Fruit fly (Drosophila melanogaster) whole organism, prepupa: Measurements from ENCODE around the gene Nepl19.
A peak's percentile ranks its signal among the peaks of the same experiment; 100 is the strongest.

Experiments
- Blimp-1 ChIP-seq: fragments of 200-800 bp; sonication (Bioruptor generic); optimal IDR thresholded peaks from 3 replicates; lab custom pipeline; 2017; ENCODE audit warnings: missing biosample characterization, missing genetic modification characterization, mild to moderate bottlenecking, moderate library complexity, missing genetic modification reagents
- CG10631 ChIP-seq: fragments of 200-800 bp; sonication (Bioruptor generic); optimal IDR thresholded peaks from 2 replicates; lab custom pipeline; 2016; ENCODE audit warnings: missing biosample characterization, missing genetic modification characterization
- CG11294 ChIP-seq: fragments of 200-800 bp; sonication (Bioruptor generic); IDR thresholded peaks from 2 replicates; pipeline ENCODE4 v1.3.6; 2022; ENCODE audit warnings: missing biosample characterization, missing genetic modification characterization
- CG11762 ChIP-seq: fragments of 200-800 bp; sonication (Bioruptor generic); optimal IDR thresholded peaks from 3 replicates; lab custom pipeline; 2016; ENCODE audit warnings: missing biosample characterization, missing genetic modification characterization; ENCODE audit not compliant: insufficient read depth
- CG11902 ChIP-seq: fragments of 200-800 bp; sonication (Bioruptor generic); optimal IDR thresholded peaks from 3 replicates; lab custom pipeline; 2016; ENCODE audit warnings: missing biosample characterization, missing genetic modification characterization
- CG1621 ChIP-seq: fragments of 200-800 bp; sonication (Bioruptor generic); optimal IDR thresholded peaks from 3 replicates; lab custom pipeline; 2018; ENCODE audit warnings: missing biosample characterization, mild to moderate bottlenecking, missing genetic modification characterization
- CG3032 ChIP-seq: fragments of 200-800 bp; optimal IDR thresholded peaks from 2 replicates; lab custom pipeline; 2019; ENCODE audit warnings: missing biosample characterization, mild to moderate bottlenecking, missing genetic modification characterization, moderate library complexity
- CG32006 ChIP-seq: fragments of 200-800 bp; sonication (Bioruptor generic); optimal IDR thresholded peaks from 3 replicates; lab custom pipeline; 2017; ENCODE audit warnings: missing biosample characterization, mild to moderate bottlenecking, missing genetic modification characterization
- CG34406 ChIP-seq: fragments of 200-800 bp; sonication (Bioruptor generic); optimal IDR thresholded peaks from 3 replicates; lab custom pipeline; 2016; ENCODE audit warnings: missing biosample characterization, missing genetic modification characterization
- CG6276 ChIP-seq: fragments of 200-800 bp; sonication (Bioruptor generic); optimal IDR thresholded peaks from 2 replicates; lab custom pipeline; 2017; ENCODE audit warnings: missing biosample characterization, mild to moderate bottlenecking, missing genetic modification characterization
- CG6854 ChIP-seq: fragments of 200-800 bp; sonication (Bioruptor generic); optimal IDR thresholded peaks from 2 replicates; lab custom pipeline; 2017; ENCODE audit warnings: missing biosample characterization, mild to moderate bottlenecking, missing genetic modification characterization
- CG7368 ChIP-seq: fragments of 200-800 bp; sonication (Bioruptor generic); optimal IDR thresholded peaks from 3 replicates; lab custom pipeline; 2016; ENCODE audit warnings: missing biosample characterization, missing genetic modification characterization
- CG8119 ChIP-seq: fragments of 200-800 bp; sonication (Bioruptor generic); IDR thresholded peaks from 3 replicates; pipeline ENCODE4 v1.3.6; 2022; ENCODE audit warnings: missing biosample characterization, missing genetic modification characterization
- CG8319 ChIP-seq: fragments of 200-800 bp; sonication (Bioruptor generic); optimal IDR thresholded peaks from 3 replicates; lab custom pipeline; 2016; ENCODE audit warnings: missing biosample characterization, missing genetic modification characterization
- CG8632 ChIP-seq: fragments of 200-800 bp; sonication (Bioruptor generic); optimal IDR thresholded peaks from 3 replicates; lab custom pipeline; 2016; ENCODE audit warnings: missing biosample characterization, missing genetic modification characterization
- Eip75B ChIP-seq: fragments of 200-800 bp; sonication (Bioruptor generic); optimal IDR thresholded peaks from 3 replicates; lab custom pipeline; 2016; ENCODE audit warnings: missing biosample characterization, missing genetic modification characterization
- Eip78C ChIP-seq: fragments of 200-800 bp; sonication (Bioruptor generic); peaks from one replicate; lab custom pipeline; 2016; ENCODE audit warnings: missing biosample characterization, missing genetic modification characterization
- Ets21C ChIP-seq: fragments of 200-800 bp; sonication (Bioruptor generic); optimal IDR thresholded peaks from 3 replicates; lab custom pipeline; 2016; ENCODE audit warnings: missing biosample characterization, missing genetic modification characterization
- Gug ChIP-seq: fragments of 200-800 bp; sonication (Bioruptor generic); IDR thresholded peaks from 2 replicates; pipeline ENCODE4 v1.3.6; 2022; ENCODE audit warnings: missing biosample characterization, missing genetic modification characterization
- Hr38 ChIP-seq: sonication (Bioruptor generic); optimal IDR thresholded peaks from 2 replicates; lab custom pipeline; 2016; ENCODE audit warnings: missing biosample characterization, missing genetic modification characterization
- Hr39 ChIP-seq: fragments of 200-800 bp; sonication (Bioruptor generic); optimal IDR thresholded peaks from 2 replicates; lab custom pipeline; 2016; ENCODE audit warnings: missing biosample characterization, missing genetic modification characterization
- Hr4 ChIP-seq: fragments of 200-800 bp; sonication (Bioruptor generic); optimal IDR thresholded peaks from 3 replicates; lab custom pipeline; 2016; ENCODE audit warnings: missing biosample characterization, missing genetic modification characterization
- Met ChIP-seq: fragments of 200-800 bp; sonication (Bioruptor generic); optimal IDR thresholded peaks from 3 replicates; lab custom pipeline; 2016; ENCODE audit warnings: missing biosample characterization, missing genetic modification characterization
- OdsH ChIP-seq: fragments of 200-800 bp; sonication (Bioruptor generic); optimal IDR thresholded peaks from 3 replicates; lab custom pipeline; 2016; ENCODE audit warnings: missing biosample characterization, missing genetic modification characterization
- Smox ChIP-seq: fragments of 200-800 bp; sonication (Bioruptor generic); optimal IDR thresholded peaks from 3 replicates; lab custom pipeline; 2016; ENCODE audit warnings: missing biosample characterization, missing genetic modification characterization
- Sox102F ChIP-seq: fragments of 200-800 bp; sonication (Bioruptor generic); optimal IDR thresholded peaks from 2 replicates; lab custom pipeline; 2016; ENCODE audit warnings: missing biosample characterization, mild to moderate bottlenecking, missing genetic modification characterization
- Sox14 ChIP-seq: fragments of 200-800 bp; sonication (Bioruptor generic); optimal IDR thresholded peaks from 3 replicates; lab custom pipeline; 2016; ENCODE audit warnings: missing biosample characterization, missing genetic modification characterization
- Sox15 ChIP-seq: fragments of 200-800 bp; sonication (Bioruptor generic); optimal IDR thresholded peaks from 3 replicates; lab custom pipeline; 2016; ENCODE audit warnings: missing biosample characterization, missing genetic modification characterization
- acj6 ChIP-seq: fragments of 200-800 bp; sonication (Bioruptor generic); optimal IDR thresholded peaks from 3 replicates; lab custom pipeline; 2016; ENCODE audit warnings: missing biosample characterization, missing genetic modification characterization
- dsx ChIP-seq: fragments of 200-800 bp; optimal IDR thresholded peaks from 3 replicates; lab custom pipeline; 2019; ENCODE audit warnings: missing biosample characterization, mild to moderate bottlenecking, missing genetic modification characterization, moderate library complexity; ENCODE audit not compliant: poor library complexity, severe bottlenecking
- eg ChIP-seq: fragments of 200-800 bp; sonication (Bioruptor generic); IDR thresholded peaks from 3 replicates; pipeline ENCODE4 v1.3.6; 2022; ENCODE audit warnings: missing biosample characterization, missing genetic modification characterization
- fd59A ChIP-seq: fragments of 200-800 bp; sonication (Bioruptor generic); optimal IDR thresholded peaks from 2 replicates; lab custom pipeline; 2017; ENCODE audit warnings: missing biosample characterization, mild to moderate bottlenecking, missing genetic modification characterization, missing genetic modification reagents
- fd85E ChIP-seq: fragments of 200-800 bp; sonication (Bioruptor generic); optimal IDR thresholded peaks from 3 replicates; lab custom pipeline; 2016; ENCODE audit warnings: missing biosample characterization, missing genetic modification characterization
- spab ChIP-seq: fragments of 200-800 bp; sonication (Bioruptor generic); optimal IDR thresholded peaks from 2 replicates; lab custom pipeline; 2017; ENCODE audit warnings: missing biosample characterization, mild to moderate bottlenecking, missing genetic modification characterization, missing genetic modification reagents
- ss ChIP-seq, 2 experiments: fragments of 200-800 bp; sonication (Bioruptor generic); optimal IDR thresholded peaks; 2 replicates in 1 of 2; 3 replicates in 1 of 2; lab custom pipeline; 2017 to 2018; ENCODE audit warnings: mild to moderate bottlenecking in 2 of 2, missing biosample characterization in 2 of 2, missing genetic modification characterization in 2 of 2, moderate library complexity in 1 of 2
- svp ChIP-seq: fragments of 200-800 bp; sonication (Bioruptor generic); peaks from one replicate; lab custom pipeline; 2016; ENCODE audit warnings: missing biosample characterization, missing genetic modification characterization
- topi ChIP-seq: fragments of 200-800 bp; sonication (Bioruptor generic); optimal IDR thresholded peaks from 3 replicates; lab custom pipeline; 2016; ENCODE audit warnings: missing biosample characterization, missing genetic modification characterization

The Nepl19 gene

dm6 chr3R:28846877-28847529 lies 32.9 kb downstream of the Nepl19 start (continued):
- TF ChIP-seq fd59A (GFP tag; lab: Kevin White, UChicago) (peak; percentile 62), fd85E (no peak), CG3032 (peak; percentile 75), CG8119 (GFP tag; lab: Robert Waterston, UW) (peak; percentile 66), CG11294 (GFP tag; lab: Robert Waterston, UW) (0 out of 2 replicates have a peak, but pooled peaks have one; percentile 7), CG11902 (GFP tag; lab: Kevin White, UChicago) (peak; percentile 39), CG1621 (tag; lab: Kevin White, UChicago) (peak; percentile 73), Hr39 (GFP tag; lab: Kevin White, UChicago) (peak; percentile 22), acj6 (GFP tag; lab: Kevin White, UChicago) (peak; percentile 59), Ets21C (GFP tag; lab: Kevin White, UChicago) (peak; percentile 16), Sox15 (peak; percentile 30), dsx (GFP tag; lab: Kevin White, UChicago) (peak; percentile 67), CG7368 (GFP tag; lab: Kevin White, UChicago) (peak; percentile 58), Sox14 (GFP tag; lab: Kevin White, UChicago) (peak; percentile 64), Blimp-1 (peak; percentile 6), CG11762 (GFP tag; lab: Kevin White, UChicago) (peak; percentile 55), Sox102F (GFP tag; lab: Kevin White, UChicago) (peak; percentile 41), Eip78C (peak; percentile 88), topi (GFP tag; lab: Kevin White, UChicago) (peak; percentile 59), Met (peak; percentile 16), CG10631 (GFP tag; lab: Kevin White, UChicago) (peak; percentile 57), CG8632 (GFP tag; lab: Kevin White, UChicago) (peak; percentile 60), Hr38 (GFP tag; lab: Kevin White, UChicago) (no peak), CG6276 (peak; percentile 92), Eip75B (GFP tag; lab: Kevin White, UChicago) (peak; percentile 79), OdsH (GFP tag; lab: Kevin White, UChicago) (peak; percentile 72), eg (GFP tag; lab: Robert Waterston, UW) (peak; percentile 87), spab (GFP tag; lab: Kevin White, UChicago) (peak; percentile 82), Hr4 (GFP tag; lab: Kevin White, UChicago) (peak; percentile 64), Smox (GFP tag; lab: Kevin White, UChicago) (peak; percentile 3), ss (GFP tag; optimal IDR thresholded peaks at IDR 0.05; lab: Kevin White, UChicago) (peak; percentile 77 to 85)

dm6 chr3R:28845981-28846380 lies 33.9 kb downstream of the Nepl19 start:
- TF ChIP-seq OdsH (GFP tag; lab: Kevin White, UChicago), result no peak
- 0 out of 3 replicates have a peak, but pooled peaks have one; percentile 22 for TF ChIP-seq eg (GFP tag; lab: Robert Waterston, UW)
- TF ChIP-seq Gug (GFP tag; lab: Robert Waterston, UW), result no peak
- no peak for TF ChIP-seq Met
- no peak for TF ChIP-seq CG8319 (GFP tag; lab: Kevin White, UChicago)
- TF ChIP-seq topi (GFP tag; lab: Kevin White, UChicago), result no peak
- TF ChIP-seq Sox15, result no peak
- TF ChIP-seq CG34406 (GFP tag; lab: Kevin White, UChicago), result no peak
- TF ChIP-seq CG32006, result no peak
- peak; percentile 13 for TF ChIP-seq svp (GFP tag; lab: Kevin White, UChicago)
- TF ChIP-seq CG8632 (GFP tag; lab: Kevin White, UChicago), result no peak
- no peak for TF ChIP-seq CG11902 (GFP tag; lab: Kevin White, UChicago)
- TF ChIP-seq Sox102F (GFP tag; lab: Kevin White, UChicago), result no peak
- TF ChIP-seq CG6854 (GFP tag; lab: Kevin White, UChicago), result no peak
- no peak for TF ChIP-seq CG3032
